Worm (Caenorhabditis elegans) whole organism, young adult: ENCODE results near the gene pld-1.

Experiments used
- B0336.3 ChIP-seq: fragments of 200-800 bp; sonication (Bioruptor generic); IDR thresholded peaks from 2 replicates; pipeline ENCODE4 v1.3.6; 2022; ENCODE audit warnings: missing genetic modification characterization, missing compliant biosample characterization
- F23B12.7 ChIP-seq: sonication (generic microtip); optimal IDR thresholded peaks from 2 replicates; lab custom pipeline; 2017; ENCODE audit warnings: missing genetic modification characterization, mild to moderate bottlenecking, missing compliant biosample characterization, antibody characterized with exemption, moderate library complexity; ENCODE audit not compliant: insufficient read depth
- F33H1.4 ChIP-seq: fragments of 200-800 bp; sonication (Bioruptor generic); IDR thresholded peaks from 2 replicates; pipeline ENCODE4 v1.3.6; 2022; ENCODE audit warnings: missing genetic modification reagents, missing genetic modification characterization, missing compliant biosample characterization
- F39B2.1 ChIP-seq: fragments of 200-800 bp; sonication (Bioruptor generic); IDR thresholded peaks from 2 replicates; pipeline ENCODE4 v1.3.6; 2022; ENCODE audit warnings: missing genetic modification reagents, missing genetic modification characterization, missing compliant biosample characterization
- F55B11.4 ChIP-seq: sonication (generic microtip); optimal IDR thresholded peaks from 2 replicates; lab custom pipeline; 2016; ENCODE audit warnings: missing compliant biosample characterization, missing genetic modification characterization, borderline replicate concordance; ENCODE audit not compliant: insufficient read depth
- T07F8.4 ChIP-seq: sonication (generic microtip); optimal IDR thresholded peaks from 2 replicates; lab custom pipeline; 2016; ENCODE audit warnings: mild to moderate bottlenecking, missing genetic modification characterization, moderate library complexity, missing compliant biosample characterization
- T26A5.8 ChIP-seq: sonication (generic microtip); optimal IDR thresholded peaks from 2 replicates; lab custom pipeline; 2016; ENCODE audit warnings: missing genetic modification characterization, missing compliant biosample characterization
- Y53F4B.3 ChIP-seq: fragments of 200-800 bp; sonication (Bioruptor generic); IDR thresholded peaks from 2 replicates; pipeline ENCODE4 v1.3.6; 2022; ENCODE audit warnings: missing genetic modification reagents, missing genetic modification characterization, missing compliant biosample characterization
- Y67H2A.10 ChIP-seq: fragments of 200-800 bp; sonication (Bioruptor generic); conservative IDR thresholded peaks from 2 replicates; pipeline ENCODE4 v1.3.6; 2022; ENCODE audit warnings: missing genetic modification reagents, missing genetic modification characterization, missing compliant biosample characterization
- ama-1 ChIP-seq, 3 experiments: fragments of 150-350 bp in 1 of 3; sonication (generic microtip) in 2 of 3; optimal IDR thresholded peaks; 2 replicates each; lab custom pipeline; 2014 to 2018; ENCODE audit warnings: missing biosample characterization in 2 of 3, missing genetic modification characterization in 2 of 3, missing genetic modification reagents in 2 of 3
- aptf-2 ChIP-seq: fragments of 200-800 bp; sonication (Bioruptor generic); conservative IDR thresholded peaks from 2 replicates; pipeline ENCODE4 v1.3.6; 2022; ENCODE audit warnings: missing genetic modification reagents, missing genetic modification characterization, missing compliant biosample characterization
- athp-1 ChIP-seq: sonication (generic microtip); optimal IDR thresholded peaks from 2 replicates; lab custom pipeline; 2017; ENCODE audit warnings: mild to moderate bottlenecking, missing genetic modification characterization, missing compliant biosample characterization
- attf-3 ChIP-seq: fragments of 200-800 bp; sonication (Bioruptor generic); conservative IDR thresholded peaks from 2 replicates; pipeline ENCODE4 v1.3.6; 2022; ENCODE audit warnings: missing genetic modification reagents, missing genetic modification characterization, missing compliant biosample characterization
- attf-5 ChIP-seq: fragments of 200-800 bp; sonication (Bioruptor generic); optimal IDR thresholded peaks from 2 replicates; lab custom pipeline; 2018; ENCODE audit warnings: mild to moderate bottlenecking, missing genetic modification characterization, missing compliant biosample characterization
- ccch-3 ChIP-seq: fragments of 200-800 bp; sonication (Bioruptor generic); optimal IDR thresholded peaks from 2 replicates; lab custom pipeline; 2018; ENCODE audit warnings: mild to moderate bottlenecking, missing genetic modification characterization, missing compliant biosample characterization
- cebp-1 ChIP-seq, 2 experiments: fragments of 200-800 bp in 1 of 2; sonication (Bioruptor generic) in 1 of 2; sonication (generic microtip) in 1 of 2; IDR thresholded peaks in 1 of 2; optimal IDR thresholded peaks in 1 of 2; 2 replicates each; pipeline versions ENCODE4 v1.3.6 to Lab custom; 2017 to 2022; ENCODE audit warnings: missing compliant biosample characterization in 2 of 2, missing genetic modification characterization in 2 of 2, mild to moderate bottlenecking in 1 of 2, missing genetic modification reagents in 1 of 2, moderate library complexity in 1 of 2
- cebp-2 ChIP-seq: fragments of 200-800 bp; sonication (Bioruptor generic); IDR thresholded peaks from 2 replicates; pipeline ENCODE4 v1.3.6; 2022; ENCODE audit warnings: missing genetic modification characterization, missing compliant biosample characterization
- ceh-100 ChIP-seq: fragments of 200-800 bp; sonication (Bioruptor generic); IDR thresholded peaks from 2 replicates; pipeline ENCODE4 v1.3.6; 2022; ENCODE audit warnings: missing genetic modification reagents, missing genetic modification characterization, missing compliant biosample characterization
- die-1 ChIP-seq: sonication (generic microtip); optimal IDR thresholded peaks from 2 replicates; lab custom pipeline; 2016; ENCODE audit warnings: missing genotype, mild to moderate bottlenecking, missing genetic modification characterization, missing compliant biosample characterization
- dox-1 ChIP-seq: fragments of 200-800 bp; sonication (Bioruptor generic); IDR thresholded peaks from 2 replicates; pipeline ENCODE4 v1.3.6; 2022; ENCODE audit warnings: missing genetic modification reagents, missing genetic modification characterization, missing compliant biosample characterization
- dpl-1 ChIP-seq: fragments of 150-350 bp; optimal IDR thresholded peaks from 2 replicates; lab custom pipeline; 2014; ENCODE audit warnings: missing biosample characterization, missing genetic modification reagents, missing genetic modification characterization
- egl-44 ChIP-seq: fragments of 200-800 bp; sonication (Bioruptor generic); IDR thresholded peaks from 2 replicates; pipeline ENCODE4 v1.3.6; 2022; ENCODE audit warnings: missing genetic modification reagents, missing genetic modification characterization, missing compliant biosample characterization
- ekl-4 ChIP-seq: fragments of 200-800 bp; sonication (Bioruptor generic); IDR thresholded peaks from 2 replicates; pipeline ENCODE4 v1.3.6; 2022; ENCODE audit warnings: missing genetic modification reagents, missing genetic modification characterization, missing compliant biosample characterization
- fkh-3 ChIP-seq: sonication (generic microtip); optimal IDR thresholded peaks from 2 replicates; lab custom pipeline; 2016; ENCODE audit warnings: mild to moderate bottlenecking, missing genetic modification characterization, missing compliant biosample characterization
- hmg-1.2 ChIP-seq: fragments of 200-800 bp; sonication (Bioruptor generic); IDR thresholded peaks from 2 replicates; pipeline ENCODE4 v1.3.6; 2022; ENCODE audit warnings: missing genetic modification reagents, missing genetic modification characterization, missing compliant biosample characterization
- hrde-1 ChIP-seq: sonication (generic microtip); optimal IDR thresholded peaks from 2 replicates; lab custom pipeline; 2016; ENCODE audit warnings: missing genetic modification characterization, mild to moderate bottlenecking, missing compliant biosample characterization, moderate library complexity, missing genotype, missing genetic modification reagents, borderline replicate concordance
- hsf-1 ChIP-seq: fragments of 200-800 bp; sonication (Bioruptor generic); IDR thresholded peaks from 2 replicates; pipeline ENCODE4 v1.3.6; 2022; ENCODE audit warnings: missing genetic modification reagents, missing genetic modification characterization, missing compliant biosample characterization
- let-526 ChIP-seq: fragments of 200-800 bp; sonication (Bioruptor generic); IDR thresholded peaks from 2 replicates; pipeline ENCODE4 v1.3.6; 2022; ENCODE audit warnings: missing genetic modification reagents, missing genetic modification characterization, missing compliant biosample characterization
- lin-54 ChIP-seq: fragments of 200-800 bp; sonication (Bioruptor generic); optimal IDR thresholded peaks from 2 replicates; lab custom pipeline; 2018; ENCODE audit warnings: mild to moderate bottlenecking, missing genetic modification characterization, missing compliant biosample characterization
- lir-1 ChIP-seq: fragments of 200-800 bp; sonication (Bioruptor generic); conservative IDR thresholded peaks from 2 replicates; pipeline ENCODE4 v1.3.6; 2022; ENCODE audit warnings: missing genetic modification reagents, missing genetic modification characterization, missing compliant biosample characterization
- madf-3 ChIP-seq: fragments of 200-800 bp; sonication (Bioruptor generic); IDR thresholded peaks from 2 replicates; pipeline ENCODE4 v1.3.6; 2022; ENCODE audit warnings: missing genetic modification reagents, missing genetic modification characterization, missing compliant biosample characterization
- madf-8 ChIP-seq: fragments of 200-800 bp; sonication (Bioruptor generic); conservative IDR thresholded peaks from 2 replicates; pipeline ENCODE4 v1.3.6; 2022; ENCODE audit warnings: missing genetic modification reagents, missing genetic modification characterization, missing compliant biosample characterization
- nfya-1 ChIP-seq: sonication (generic microtip); optimal IDR thresholded peaks from 2 replicates; lab custom pipeline; 2017; ENCODE audit warnings: antibody characterized with exemption, missing compliant biosample characterization, missing genetic modification characterization, borderline replicate concordance; ENCODE audit not compliant: insufficient read depth
- nfya-2 ChIP-seq: fragments of 200-800 bp; sonication (Bioruptor generic); IDR thresholded peaks from 2 replicates; pipeline ENCODE4 v1.3.6; 2022; ENCODE audit warnings: missing genetic modification reagents, missing genetic modification characterization, missing compliant biosample characterization
- nhr-120 ChIP-seq: fragments of 200-800 bp; sonication (Bioruptor generic); IDR thresholded peaks from 2 replicates; pipeline ENCODE4 v1.3.6; 2022; ENCODE audit warnings: missing genetic modification characterization, missing compliant biosample characterization
- nhr-179 ChIP-seq: sonication (generic microtip); optimal IDR thresholded peaks from 2 replicates; lab custom pipeline; 2016; ENCODE audit warnings: mild to moderate bottlenecking, missing genetic modification characterization, missing compliant biosample characterization
- pbrm-1 ChIP-seq: fragments of 200-800 bp; sonication (Bioruptor generic); IDR thresholded peaks from 2 replicates; pipeline ENCODE4 v1.3.6; 2022; ENCODE audit warnings: missing genetic modification reagents, missing genetic modification characterization, missing compliant biosample characterization
- rcor-1 ChIP-seq: fragments of 200-800 bp; sonication (Bioruptor generic); IDR thresholded peaks from 2 replicates; pipeline ENCODE4 v1.3.6; 2022; ENCODE audit warnings: missing genetic modification reagents, missing genetic modification characterization, missing compliant biosample characterization
- sea-2 ChIP-seq: fragments of 200-800 bp; sonication (Bioruptor generic); IDR thresholded peaks from 2 replicates; pipeline ENCODE4 v1.3.6; 2022; ENCODE audit warnings: missing genetic modification characterization, missing compliant biosample characterization
- snpc-4 ChIP-seq, 5 experiments: fragments of 150-350 bp in 1 of 5; sonication (generic microtip) in 4 of 5; optimal IDR thresholded peaks; 2 replicates each; lab custom pipeline; 2014 to 2018; ENCODE audit warnings: missing genetic modification characterization in 5 of 5, missing biosample characterization in 3 of 5, antibody characterized with exemption in 2 of 5, mild to moderate bottlenecking in 2 of 5, missing compliant biosample characterization in 2 of 5, missing genotype in 2 of 5, moderate library complexity in 2 of 5, missing genetic modification reagents in 1 of 5
- sptf-2 ChIP-seq: fragments of 200-800 bp; sonication (Bioruptor generic); optimal IDR thresholded peaks from 2 replicates; lab custom pipeline; 2018; ENCODE audit warnings: mild to moderate bottlenecking, missing genetic modification characterization, missing compliant biosample characterization
- unc-130 ChIP-seq: sonication (generic microtip); optimal IDR thresholded peaks from 2 replicates; lab custom pipeline; 2016; ENCODE audit warnings: missing genetic modification reagents, missing genetic modification characterization, missing compliant biosample characterization
- unc-62 ChIP-seq: fragments of 150-350 bp; optimal IDR thresholded peaks from 2 replicates; lab custom pipeline; 2014; ENCODE audit warnings: missing biosample characterization, missing genetic modification reagents, missing genetic modification characterization
- xnd-1 ChIP-seq: sonication (generic microtip); optimal IDR thresholded peaks from 2 replicates; lab custom pipeline; 2016; ENCODE audit warnings: missing genotype, missing genetic modification reagents, missing genetic modification characterization, missing compliant biosample characterization
- ztf-28 ChIP-seq: fragments of 200-800 bp; sonication (Bioruptor generic); IDR thresholded peaks from 2 replicates; pipeline ENCODE4 v1.3.6; 2022; ENCODE audit warnings: missing genetic modification reagents, missing genetic modification characterization, missing compliant biosample characterization
- ztf-3 ChIP-seq: fragments of 200-800 bp; sonication (Bioruptor generic); optimal IDR thresholded peaks from 2 replicates; lab custom pipeline; 2018; ENCODE audit warnings: mild to moderate bottlenecking, missing genetic modification characterization, missing compliant biosample characterization
- ztf-6 ChIP-seq: fragments of 200-800 bp; sonication (Bioruptor generic); IDR thresholded peaks from 2 replicates; pipeline ENCODE4 v1.3.6; 2022; ENCODE audit warnings: missing genetic modification reagents, missing genetic modification characterization, missing compliant biosample characterization

The pld-1 gene

DNA sequence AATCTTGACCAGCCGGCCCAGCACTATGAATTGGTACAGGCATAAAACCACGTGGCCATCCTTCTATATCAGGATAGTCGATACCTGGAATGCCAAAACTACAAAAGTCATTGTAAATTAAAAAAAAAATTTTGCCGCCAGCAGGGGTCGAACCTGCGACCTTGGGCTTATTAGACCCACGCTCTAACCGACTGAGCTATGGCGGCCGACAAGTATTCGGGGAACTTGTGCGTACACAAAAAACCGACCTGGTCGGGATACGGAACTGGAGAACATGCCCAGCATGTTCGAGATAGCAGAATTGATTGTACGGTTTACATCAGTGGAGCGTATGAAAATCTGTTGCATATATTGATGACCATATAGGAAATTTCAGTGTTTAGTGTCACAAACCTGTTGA, 34.2 kb downstream of the pld-1 start (continued):
- TF ChIP-seq sptf-2 (GFP tag; lab: Kevin White, UChicago) (no peak), lin-54 (GFP tag; lab: Kevin White, UChicago) (peak; percentile 64), nhr-120 (GFP tag; lab: Robert Waterston, UW) (no peak), hmg-1.2 (peak; percentile 74), ztf-28 (GFP tag; lab: Robert Waterston, UW) (peak; percentile 48; the same call in 1 of the 2 replicates), let-526 (GFP tag; lab: Robert Waterston, UW) (0 out of 2 replicates have a peak, but pooled peaks have one; percentile 19), madf-3 (GFP tag; lab: Robert Waterston, UW) (peak; percentile 73), nfya-2 (no peak), B0336.3 (peak; percentile 67), athp-1 (tag; lab: Kevin White, UChicago) (no peak), F23B12.7 (tag; lab: Kevin White, UChicago) (peak; percentile 35), ccch-3 (GFP tag; lab: Kevin White, UChicago) (no peak), fkh-3 (tag; lab: Kevin White, UChicago) (no peak), nfya-1 (tag; lab: Kevin White, UChicago) (no peak), attf-5 (GFP tag; lab: Kevin White, UChicago) (no peak), ekl-4 (peak; percentile 88), madf-8 (GFP tag; lab: Robert Waterston, UW) (peak; percentile 41), xnd-1 (tag; lab: Kevin White, UChicago) (peak; percentile 2), ama-1 (optimal IDR thresholded peaks at IDR 0.05; lab: Kevin White, UChicago) (no peak), ama-1 (GFP tag; optimal IDR thresholded peaks at IDR 0.05; lab: Kevin White, UChicago) (peak in 1 of 2 experiments; percentile 68), rcor-1 (GFP tag; lab: Robert Waterston, UW) (peak; percentile 83), cebp-1 (GFP tag; IDR thresholded peaks at IDR 0.05; lab: Robert Waterston, UW) (no peak), cebp-1 (tag; optimal IDR thresholded peaks at IDR 0.05; lab: Kevin White, UChicago) (peak; percentile 53), aptf-2 (no peak), ceh-100 (GFP tag; lab: Robert Waterston, UW) (peak; percentile 86), Y53F4B.3 (no peak), T26A5.8 (tag; lab: Kevin White, UChicago) (no peak), ztf-3 (GFP tag; lab: Kevin White, UChicago) (no peak), pbrm-1 (GFP tag; lab: Robert Waterston, UW) (peak; percentile 74), egl-44 (0 out of 2 replicates have a peak, but pooled peaks have one; percentile 16), die-1 (tag; lab: Kevin White, UChicago) (peak; percentile 15), hrde-1 (tag; lab: Kevin White, UChicago) (peak; percentile 20), lir-1 (GFP tag; lab: Robert Waterston, UW) (no peak), unc-130 (GFP tag; lab: Kevin White, UChicago) (no peak), attf-3 (GFP tag; lab: Robert Waterston, UW) (0 out of 2 replicates have a peak, but pooled peaks have one; percentile 48), hsf-1 (GFP tag; lab: Robert Waterston, UW) (peak; percentile 72), ztf-6 (GFP tag; lab: Robert Waterston, UW) (no peak), F39B2.1 (GFP tag; lab: Robert Waterston, UW) (no peak), snpc-4 (GFP tag; optimal IDR thresholded peaks at IDR 0.05; lab: Kevin White, UChicago) (peak; percentile 98), snpc-4 (tag; optimal IDR thresholded peaks at IDR 0.05; lab: Kevin White, UChicago) (peak; percentile 99), unc-62 (GFP tag; lab: Kevin White, UChicago) (no peak), Y67H2A.10 (no peak), sea-2 (no peak), F55B11.4 (tag; lab: Kevin White, UChicago) (no peak), cebp-2 (GFP tag; lab: Robert Waterston, UW) (no peak), dpl-1 (GFP tag; lab: Kevin White, UChicago) (no peak), F33H1.4 (GFP tag; lab: Robert Waterston, UW) (peak; percentile 72), nhr-179 (no peak), dox-1 (GFP tag; lab: Robert Waterston, UW) (peak; percentile 89), T07F8.4 (peak; percentile 17)
